Worm (Caenorhabditis elegans) whole organism, L3 larva: ENCODE measurements around the gene slc-36.1.

Experiments
- aly-2 ChIP-seq: fragments of 150-350 bp; optimal IDR thresholded peaks from 2 replicates; lab custom pipeline; 2014; ENCODE audit warnings: missing biosample characterization, missing genetic modification characterization
- fkh-10 ChIP-seq: sonication (generic microtip); optimal IDR thresholded peaks from 2 replicates; lab custom pipeline; 2017; ENCODE audit warnings: missing biosample characterization, missing genetic modification reagents, missing genetic modification characterization
- mdl-1 ChIP-seq: fragments of 150-350 bp; optimal IDR thresholded peaks from 2 replicates; lab custom pipeline; 2014; ENCODE audit warnings: missing biosample characterization, missing genetic modification characterization
- nhr-237 ChIP-seq: fragments of 150-350 bp; optimal IDR thresholded peaks from 2 replicates; lab custom pipeline; 2014; ENCODE audit warnings: missing biosample characterization, missing genetic modification characterization
- skn-1 ChIP-seq: fragments of 150-350 bp; optimal IDR thresholded peaks from 2 replicates; lab custom pipeline; 2014; ENCODE audit warnings: missing biosample characterization, missing genetic modification characterization
- unc-62 ChIP-seq: fragments of 150-350 bp; sonication (generic microtip); optimal IDR thresholded peaks from 4 replicates; lab custom pipeline; 2014; ENCODE audit warnings: missing biosample characterization, missing genetic modification reagents, missing genetic modification characterization
- ztf-4 ChIP-seq: fragments of 150-350 bp; optimal IDR thresholded peaks from 2 replicates; lab custom pipeline; 2014; ENCODE audit warnings: missing biosample characterization, missing genetic modification characterization

ce11 chrIII:13302578-13302977 is 4.7 kb upstream of the slc-36.1 start:
- TF ChIP-seq skn-1 (no peak), aly-2 (tag; lab: Kevin White, UChicago) (no peak), mdl-1 (tag; lab: Kevin White, UChicago) (no peak), nhr-237 (tag; lab: Kevin White, UChicago) (no peak), fkh-10 (GFP tag; lab: Kevin White, UChicago) (no peak), ztf-4 (tag; lab: Kevin White, UChicago) (no peak), unc-62 (GFP tag; lab: Kevin White, UChicago) (no peak)
